Fruit fly (Drosophila melanogaster): ENCODE results near the gene Ocrl.

DNA sequence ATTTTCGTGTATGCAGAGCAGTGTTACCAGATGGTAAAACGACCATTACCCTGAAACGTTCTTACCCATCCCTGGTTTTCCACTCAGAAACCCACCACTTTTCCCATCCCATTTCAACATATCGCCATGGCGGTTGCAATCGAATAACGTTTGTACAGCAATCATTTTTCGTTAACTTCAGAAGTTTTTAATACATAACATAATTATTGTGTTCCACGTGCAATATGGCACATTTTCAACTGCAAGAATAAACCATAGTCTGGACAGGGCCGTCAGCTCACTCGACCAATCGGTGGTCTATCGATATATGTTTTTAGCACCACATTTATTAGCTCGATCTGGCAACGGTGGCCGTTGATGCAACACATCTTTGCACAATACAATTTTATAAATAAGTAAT is 32.9 kb upstream of the Ocrl start, which contains the start of the genes trr and mRpL16:
- no peak for TF ChIP-seq CG17806 (tag; optimal IDR thresholded peaks at IDR 0.05)
- TF ChIP-seq D1 (tag; optimal IDR thresholded peaks at IDR 0.05) = no peak
- TF ChIP-seq EcR (GFP tag; optimal IDR thresholded peaks at IDR 0.05) = no peak
- no peak for TF ChIP-seq CG8301 (tag; optimal IDR thresholded peaks at IDR 0.05)
- TF ChIP-seq Snoo (tag; optimal IDR thresholded peaks at IDR 0.05) = no peak
